Fruit fly (Drosophila melanogaster) whole organism, wandering third instar larva: Measurements from ENCODE around the gene Hesr.
A peak's percentile ranks its signal among the peaks of the same experiment; 100 is the strongest.

Source experiments
- CG9705 ChIP-seq: fragments of 200-800 bp; sonication (Bioruptor generic); optimal IDR thresholded peaks from 2 replicates; lab custom pipeline; 2018; ENCODE audit warnings: missing biosample characterization, mild to moderate bottlenecking, missing genetic modification characterization
- Dfd ChIP-seq: fragments of >200 bp; optimal IDR thresholded peaks from 2 replicates; lab custom pipeline; 2017; ENCODE audit warnings: missing biosample characterization, missing genetic modification characterization
- HLH106 ChIP-seq: fragments of 200-800 bp; optimal IDR thresholded peaks from 3 replicates; lab custom pipeline; 2019; ENCODE audit warnings: missing biosample characterization, mild to moderate bottlenecking, missing genetic modification characterization, moderate library complexity
- Myc ChIP-seq: fragments of >200 bp; optimal IDR thresholded peaks from 2 replicates; lab custom pipeline; 2017
- dl ChIP-seq, 2 experiments: fragments of 175-275, 200-275 bp in 1 of 2; fragments of 200-275 bp in 1 of 2; sonication (Bioruptor generic); optimal IDR thresholded peaks; lab custom pipeline; 2018; ENCODE audit warnings: mild to moderate bottlenecking in 2 of 2, missing biosample characterization in 2 of 2, missing genetic modification characterization in 2 of 2, moderate library complexity in 2 of 2; ENCODE audit not compliant: partially characterized antibody in 2 of 2, insufficient read depth in 1 of 2

The Hesr gene

DNA sequence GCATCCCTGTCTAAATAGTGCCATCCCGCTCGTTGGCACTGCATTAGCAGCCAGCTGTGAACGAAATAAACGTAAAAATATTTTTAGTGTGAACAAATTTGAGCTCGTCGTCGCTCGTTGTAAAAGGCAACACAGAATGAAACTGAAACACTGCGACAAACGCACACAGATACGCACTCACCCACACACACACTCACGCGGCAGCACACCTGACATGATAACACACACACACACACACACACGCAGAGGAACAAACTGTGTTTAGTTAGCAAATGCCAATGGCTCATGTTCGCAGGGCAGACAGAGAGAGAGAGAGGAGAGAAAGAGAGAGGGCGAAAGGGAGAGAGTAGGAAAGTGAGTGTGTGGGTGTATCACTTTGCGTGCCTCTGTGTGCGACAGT lies 46.0 kb downstream of the Hesr start:
- no peak for TF ChIP-seq CG9705
- TF ChIP-seq Dfd (GFP tag; lab: Kevin White, UChicago) = peak; percentile 4
- TF ChIP-seq, all 38 proteins: peak for 1

DNA sequence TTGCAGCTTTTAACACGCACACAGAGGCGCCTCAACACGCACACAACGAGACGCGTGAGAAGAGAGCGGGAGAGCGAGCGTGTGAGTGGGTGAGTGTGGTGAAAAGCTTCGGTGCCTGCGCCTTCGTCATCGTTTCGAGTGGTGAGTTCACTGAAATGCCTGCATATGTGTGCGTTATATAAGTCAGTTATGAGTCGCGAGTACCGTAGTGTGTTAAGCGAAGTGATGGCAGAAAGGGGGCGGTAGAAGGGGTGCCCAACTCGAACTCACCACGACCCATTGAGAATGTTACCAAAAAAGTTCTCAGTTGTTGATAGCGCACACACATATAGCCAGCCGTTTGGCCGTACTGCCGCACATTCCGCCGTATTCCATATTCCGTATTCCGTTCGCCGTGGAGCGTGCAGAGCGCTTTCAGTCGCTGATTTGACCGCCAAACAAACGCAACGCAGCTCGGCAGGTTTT lies 50.0 kb downstream of the Hesr start, which contains the start of gene Frq1:
Frq1 (plus strand) TSS at position 415 of the 465 bp plus-strand sequence.
- TF ChIP-seq Dfd (GFP tag; lab: Kevin White, UChicago) = no peak
- no peak for TF ChIP-seq Myc (lab: Kevin White, UChicago)
- no peak for TF ChIP-seq dl (GFP tag; optimal IDR thresholded peaks at IDR 0.05; lab: Kevin White, UChicago; ENCODE audit: insufficient read depth in 1 of 2, partially characterized antibody in 2 of 2)
- TF ChIP-seq HLH106 (tag; lab: Kevin White, UChicago) = no peak
